Worm (Caenorhabditis elegans) whole organism, early embryonic: ENCODE measurements around the gene rml-1.
"Not testable (repeated sequence)": the region's sequence is repeated elsewhere in the genome, so short reads cannot be mapped to it uniquely, and the experiment has no call there.

Source experiments
- B0310.2 ChIP-seq: sonication (generic microtip); optimal IDR thresholded peaks from 2 replicates; lab custom pipeline; 2016; ENCODE audit warnings: mild to moderate bottlenecking, missing genetic modification characterization, missing compliant biosample characterization
- F13C5.2 ChIP-seq: sonication (generic microtip); optimal IDR thresholded peaks from 2 replicates; lab custom pipeline; 2017; ENCODE audit warnings: mild to moderate bottlenecking, missing genetic modification characterization, inconsistent platforms, missing compliant biosample characterization
- aly-1 ChIP-seq: sonication (generic microtip); optimal IDR thresholded peaks from 2 replicates; lab custom pipeline; 2016; ENCODE audit warnings: missing genetic modification characterization, missing compliant biosample characterization
- ama-1 ChIP-seq: fragments of 150-350 bp; optimal IDR thresholded peaks from 2 replicates; lab custom pipeline; 2014
- ceh-13 ChIP-seq: fragments of 200-800 bp; sonication (Bioruptor generic); optimal IDR thresholded peaks from 2 replicates; lab custom pipeline; 2018; ENCODE audit warnings: mild to moderate bottlenecking, missing genetic modification characterization, missing compliant biosample characterization
- ceh-36 ChIP-seq: sonication (generic microtip); optimal IDR thresholded peaks from 2 replicates; lab custom pipeline; 2016; ENCODE audit warnings: missing genetic modification characterization, inconsistent platforms, missing compliant biosample characterization
- ets-7 ChIP-seq: sonication (generic microtip); optimal IDR thresholded peaks from 2 replicates; lab custom pipeline; 2016; ENCODE audit warnings: missing genotype, missing genetic modification characterization, missing compliant biosample characterization
- flt-1 ChIP-seq: fragments of 200-800 bp; sonication (Bioruptor generic); IDR thresholded peaks from 2 replicates; pipeline ENCODE4 v1.3.6; 2022; ENCODE audit warnings: missing genetic modification characterization, missing compliant biosample characterization
- hmbx-1 ChIP-seq: sonication (generic microtip); optimal IDR thresholded peaks from 2 replicates; lab custom pipeline; 2016; ENCODE audit warnings: mild to moderate bottlenecking, missing genetic modification characterization, missing compliant biosample characterization
- hmg-4 ChIP-seq: fragments of 200-800 bp; sonication (Bioruptor generic); optimal IDR thresholded peaks from 2 replicates; lab custom pipeline; 2018; ENCODE audit warnings: mild to moderate bottlenecking, missing genetic modification characterization, missing compliant biosample characterization
- hnd-1 ChIP-seq: sonication (generic microtip); optimal IDR thresholded peaks from 2 replicates; lab custom pipeline; 2016; ENCODE audit warnings: missing genetic modification characterization, missing compliant biosample characterization
- pes-1 ChIP-seq: fragments of 200-800 bp; sonication (Bioruptor generic); IDR thresholded peaks from 2 replicates; pipeline ENCODE4 v1.3.6; 2022; ENCODE audit warnings: missing genetic modification reagents, missing genetic modification characterization, missing compliant biosample characterization
- scrt-1 ChIP-seq: fragments of 200-800 bp; sonication (Bioruptor generic); IDR thresholded peaks from 2 replicates; pipeline ENCODE4 v1.3.6; 2022; ENCODE audit warnings: missing genetic modification characterization, missing compliant biosample characterization
- sea-1 ChIP-seq: fragments of 200-800 bp; sonication (Bioruptor generic); conservative IDR thresholded peaks from 2 replicates; pipeline ENCODE4 v1.3.6; 2022; ENCODE audit warnings: missing genetic modification characterization, missing compliant biosample characterization
- tbx-11 ChIP-seq: fragments of 200-800 bp; sonication (Bioruptor generic); IDR thresholded peaks from 2 replicates; pipeline ENCODE4 v1.3.6; 2022; ENCODE audit warnings: missing genetic modification characterization, missing compliant biosample characterization
- tbx-37 ChIP-seq: fragments of 200-800 bp; sonication (Bioruptor generic); conservative IDR thresholded peaks from 2 replicates; pipeline ENCODE4 v1.3.6; 2022; ENCODE audit warnings: missing genetic modification reagents, missing genetic modification characterization, missing compliant biosample characterization
- tra-4 ChIP-seq: sonication (generic microtip); optimal IDR thresholded peaks from 2 replicates; lab custom pipeline; 2017; ENCODE audit warnings: missing genetic modification characterization, missing compliant biosample characterization

The rml-1 gene

DNA sequence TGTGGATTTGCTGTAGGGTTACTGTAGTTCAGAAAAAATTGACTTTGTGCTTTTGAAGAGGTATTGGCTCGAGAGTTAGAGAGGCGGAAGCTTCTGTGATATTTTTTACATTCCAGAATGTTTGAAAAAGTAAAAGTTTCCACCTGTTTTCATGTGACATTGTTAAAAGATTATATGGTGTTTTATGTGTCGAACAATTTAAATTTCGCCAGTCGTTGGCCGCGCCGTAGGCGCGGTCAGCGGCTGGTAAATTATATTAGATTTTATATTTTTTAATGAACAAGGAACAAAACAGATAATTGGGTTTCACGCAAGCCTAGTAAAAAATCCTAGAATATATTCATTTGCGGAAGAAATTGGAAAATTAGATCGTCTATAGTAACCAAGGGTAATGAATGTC, 16.7 kb downstream of the rml-1 start, which contains the start of gene mlc-7:
TSS of gene mlc-7 (plus strand) at position 301 of the 400 bp plus-strand sequence.
- TF ChIP-seq aly-1; ceh-36; tra-4 (tag; lab: Kevin White, UChicago): not testable (repeated sequence)

DNA sequence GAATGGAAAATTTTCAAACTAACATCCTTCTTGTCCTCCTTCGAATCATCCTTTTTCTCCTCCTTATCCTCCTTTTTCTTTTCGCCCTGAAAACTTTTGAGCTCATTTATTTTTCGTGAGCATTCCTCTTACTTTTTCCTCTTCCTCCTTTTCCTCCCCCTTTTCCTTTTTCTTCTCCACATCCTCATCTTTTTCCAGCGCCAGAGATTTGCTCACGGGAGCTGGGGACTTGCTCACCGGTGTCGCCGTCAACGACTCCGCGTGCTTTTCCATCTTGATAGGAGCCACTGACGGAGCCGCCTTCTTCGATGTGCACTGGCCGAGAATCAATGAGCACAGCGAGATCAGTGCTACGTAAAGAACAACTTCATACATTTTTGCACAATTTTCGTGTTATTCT, 19.6 kb downstream of the rml-1 start, which contains the start of gene K08E3.2:
TSS of gene K08E3.2 (minus strand) at position 375 of the 400 bp plus-strand sequence.
- no peak for TF ChIP-seq sea-1
- TF ChIP-seq flt-1 (GFP tag; lab: Robert Waterston, UW) = no peak
- TF ChIP-seq B0310.2 = no peak
- no peak for TF ChIP-seq aly-1
- no peak for TF ChIP-seq ceh-36
- TF ChIP-seq pes-1 = no peak
- TF ChIP-seq ceh-13 (GFP tag; lab: Kevin White, UChicago) = no peak
- no peak for TF ChIP-seq ama-1 (lab: Kevin White, UChicago)
- no peak for TF ChIP-seq ets-7 (tag; lab: Kevin White, UChicago)
- no peak for TF ChIP-seq F13C5.2 (tag; lab: Kevin White, UChicago)
- TF ChIP-seq hmg-4 (GFP tag; lab: Kevin White, UChicago) = no peak
- no peak for TF ChIP-seq hmbx-1 (tag; lab: Kevin White, UChicago)
- no peak for TF ChIP-seq hnd-1
- TF ChIP-seq tra-4 (tag; lab: Kevin White, UChicago) = no peak
- TF ChIP-seq scrt-1 = no peak
- no peak for TF ChIP-seq tbx-37 (GFP tag; lab: Robert Waterston, UW)
- no peak for TF ChIP-seq tbx-11 (GFP tag; lab: Robert Waterston, UW)

DNA sequence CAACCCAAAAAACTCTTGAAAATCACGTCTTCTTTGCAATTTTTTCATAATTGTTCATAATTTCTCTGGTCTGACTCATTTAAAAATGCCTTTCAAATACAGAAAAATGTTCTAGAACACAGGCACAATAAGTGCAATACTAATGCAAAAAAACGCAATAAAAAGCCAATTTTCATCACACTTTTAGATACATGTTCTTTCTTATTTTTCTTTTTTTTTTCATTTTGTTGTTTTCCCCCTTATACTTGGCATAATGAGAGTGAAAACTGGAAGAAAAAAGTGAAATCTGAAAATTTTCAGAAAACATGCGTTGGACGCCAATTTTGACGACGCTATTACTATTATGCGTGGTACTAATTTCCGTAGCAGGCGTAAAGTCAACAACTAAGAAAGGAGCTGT, 24.0 kb downstream of the rml-1 start, which contains the start of gene tyr-2:
TSS of gene tyr-2 (plus strand) at position 301 of the 400 bp plus-strand sequence.
- TF ChIP-seq B0310.2 = no peak
- no peak for TF ChIP-seq aly-1

DNA sequence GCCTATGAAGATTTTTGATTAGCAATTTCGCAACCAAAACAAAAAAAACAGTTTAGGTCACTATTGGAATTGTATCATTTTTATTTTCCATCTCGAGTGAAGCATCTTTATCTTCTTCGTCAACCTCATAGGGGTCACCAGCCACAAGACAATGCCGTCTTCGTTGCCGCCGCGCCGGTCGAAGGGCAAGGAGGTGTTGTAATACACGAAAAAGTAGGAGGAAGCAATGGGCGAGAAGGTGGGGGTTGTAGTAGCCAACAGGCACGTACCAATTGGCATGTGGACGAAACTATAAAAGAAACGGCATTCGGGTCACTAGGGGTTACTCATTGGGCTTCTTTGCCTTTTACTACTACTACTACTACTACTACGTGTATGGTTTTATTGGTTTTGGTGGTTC, 25.9 kb downstream of the rml-1 start:
- TF ChIP-seq aly-1 (no peak), B0310.2 (no peak), hmbx-1 (tag; lab: Kevin White, UChicago) (no peak), F13C5.2 (tag; lab: Kevin White, UChicago) (no peak), tbx-11 (GFP tag; lab: Robert Waterston, UW) (no peak), hnd-1 (no peak)

DNA sequence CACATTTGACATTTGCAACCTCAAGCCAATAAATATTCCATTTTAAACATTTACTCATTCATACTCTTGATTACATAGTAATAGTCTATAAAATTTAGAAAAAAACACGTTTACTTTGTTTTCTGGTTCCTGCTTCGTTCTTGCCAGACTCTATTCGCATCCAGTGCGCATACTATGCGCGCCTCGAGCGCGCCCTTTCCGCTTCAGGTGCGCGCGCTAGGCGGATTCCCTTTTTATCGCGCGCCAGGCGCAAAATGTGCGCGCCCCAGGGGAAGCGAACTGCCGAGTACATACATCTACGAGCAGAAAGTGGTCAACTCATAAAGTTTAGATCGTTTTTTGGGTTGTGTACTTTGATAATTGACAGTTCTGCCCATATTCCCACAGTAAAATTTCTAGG, 26.5 kb downstream of the rml-1 start:
- no peak for TF ChIP-seq hmbx-1 (tag; lab: Kevin White, UChicago)
- no peak for TF ChIP-seq tbx-37 (GFP tag; lab: Robert Waterston, UW)
- no peak for TF ChIP-seq aly-1
- TF ChIP-seq pes-1 = no peak
- no peak for TF ChIP-seq flt-1 (GFP tag; lab: Robert Waterston, UW)
- TF ChIP-seq hnd-1 = no peak
- TF ChIP-seq hmg-4 (GFP tag; lab: Kevin White, UChicago) = no peak
- no peak for TF ChIP-seq ets-7 (tag; lab: Kevin White, UChicago)
- TF ChIP-seq B0310.2 = no peak
- TF ChIP-seq tra-4 (tag; lab: Kevin White, UChicago) = no peak
- no peak for TF ChIP-seq ama-1 (lab: Kevin White, UChicago)
- TF ChIP-seq sea-1 = no peak
- TF ChIP-seq ceh-36 = no peak
- no peak for TF ChIP-seq F13C5.2 (tag; lab: Kevin White, UChicago)
- TF ChIP-seq ceh-13 (GFP tag; lab: Kevin White, UChicago) = no peak
- no peak for TF ChIP-seq scrt-1

DNA sequence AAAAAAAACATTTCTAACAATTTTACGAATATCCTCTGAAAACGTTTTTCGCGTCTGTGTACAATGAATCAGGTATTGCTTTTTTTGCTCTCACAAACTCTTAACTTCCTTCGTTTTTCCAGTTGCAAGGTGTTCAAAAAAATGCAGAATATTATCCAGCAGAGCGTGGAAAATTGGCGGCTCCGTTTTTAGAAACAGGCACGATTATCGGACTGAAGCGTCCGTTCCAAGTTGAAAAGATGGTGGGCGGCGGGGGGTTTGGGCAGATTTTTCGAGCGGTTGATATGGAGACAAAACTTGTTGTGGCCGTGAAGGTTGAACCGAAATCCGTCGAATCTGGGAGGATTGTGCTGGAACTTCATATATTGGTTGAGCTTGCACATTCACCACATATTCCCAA, 32.9 kb downstream of the rml-1 start, which contains the start of gene W06F12.3:
TSS of gene W06F12.3 (plus strand) at position 23 of the 400 bp plus-strand sequence.
- no peak for TF ChIP-seq scrt-1
- no peak for TF ChIP-seq B0310.2
- no peak for TF ChIP-seq pes-1
- TF ChIP-seq F13C5.2 (tag; lab: Kevin White, UChicago) = no peak
- TF ChIP-seq hmg-4 (GFP tag; lab: Kevin White, UChicago) = no peak
- TF ChIP-seq ceh-13 (GFP tag; lab: Kevin White, UChicago) = no peak
- TF ChIP-seq flt-1 (GFP tag; lab: Robert Waterston, UW) = no peak
- no peak for TF ChIP-seq tra-4 (tag; lab: Kevin White, UChicago)
- TF ChIP-seq hmbx-1 (tag; lab: Kevin White, UChicago) = no peak
- no peak for TF ChIP-seq tbx-37 (GFP tag; lab: Robert Waterston, UW)
- no peak for TF ChIP-seq ceh-36
- no peak for TF ChIP-seq tbx-11 (GFP tag; lab: Robert Waterston, UW)
- no peak for TF ChIP-seq ama-1 (lab: Kevin White, UChicago)
- TF ChIP-seq sea-1 = no peak
- TF ChIP-seq aly-1 = no peak

DNA sequence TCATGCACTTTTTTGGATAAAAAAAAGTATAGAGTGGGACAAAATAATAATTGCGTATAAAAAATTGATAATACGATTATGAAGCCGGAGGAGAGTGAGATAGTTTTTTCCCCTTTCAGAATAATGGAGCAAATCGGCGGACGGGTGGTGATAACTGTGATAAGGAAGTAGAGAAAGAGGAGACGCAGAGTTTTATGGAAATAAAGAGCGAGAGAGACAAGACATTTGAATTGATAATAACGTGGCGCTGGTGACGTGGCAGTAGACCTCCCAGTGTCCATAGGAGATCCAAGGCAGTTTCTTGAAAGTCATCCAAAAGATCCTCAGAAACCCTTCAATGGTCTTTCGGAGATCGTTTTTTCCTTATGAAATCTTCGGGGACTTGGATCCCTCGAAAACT, 34.1 kb downstream of the rml-1 start:
- TF ChIP-seq hmg-4 (GFP tag; lab: Kevin White, UChicago) (no peak), hmbx-1 (tag; lab: Kevin White, UChicago) (no peak), F13C5.2 (tag; lab: Kevin White, UChicago) (no peak), pes-1 (no peak), ama-1 (lab: Kevin White, UChicago) (no peak), flt-1 (GFP tag; lab: Robert Waterston, UW) (no peak), scrt-1 (no peak)

DNA sequence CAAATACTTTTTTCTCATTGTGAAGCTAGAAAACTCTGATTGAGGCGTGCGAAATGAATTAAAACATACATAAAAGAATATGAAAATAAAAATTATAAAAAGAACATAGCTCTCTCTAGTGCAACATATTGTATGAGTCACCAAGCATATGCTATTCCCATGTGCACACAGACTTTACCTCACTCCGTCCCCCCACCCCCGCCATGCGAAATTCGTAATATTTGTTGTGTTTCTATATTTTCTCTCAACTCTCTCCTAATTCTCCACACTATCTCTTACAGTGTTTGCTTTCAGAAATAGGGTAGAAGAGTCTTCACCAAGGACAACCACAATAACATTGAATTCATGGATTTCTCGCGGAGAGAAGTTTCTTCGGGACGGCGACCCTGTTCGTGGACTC, 35.2 kb downstream of the rml-1 start:
- TF ChIP-seq F13C5.2 (tag; lab: Kevin White, UChicago) (no peak), hmg-4 (GFP tag; lab: Kevin White, UChicago) (no peak), ets-7 (tag; lab: Kevin White, UChicago) (no peak), flt-1 (GFP tag; lab: Robert Waterston, UW) (no peak), ceh-36 (no peak), scrt-1 (no peak), aly-1 (no peak), hnd-1 (no peak), B0310.2 (no peak)
